Fruit fly (Drosophila melanogaster): Measurements from ENCODE around the gene neo.
A peak's percentile ranks its signal among the peaks of the same experiment; 100 is the strongest.

Gene neo

dm6 chr3R:29818434-29819268 is at the start of gene neo:
Gene neo, plus strand, starts transcription at chr3R:29819131.
- TF ChIP-seq sens (GFP tag) = peak; percentile 44
- TF ChIP-seq Fer3 (tag; optimal IDR thresholded peaks at IDR 0.05) = no peak
- no peak for TF ChIP-seq kah (GFP tag; optimal IDR thresholded peaks at IDR 0.05)
- TF ChIP-seq CG9876 (GFP tag; optimal IDR thresholded peaks at IDR 0.05) = no peak
- peak; percentile 12 for TF ChIP-seq HLHmδ (GFP tag; optimal IDR thresholded peaks at IDR 0.05)
- peak; percentile 85 for TF ChIP-seq Ets65A (GFP tag)
- TF ChIP-seq D (optimal IDR thresholded peaks at IDR 0.05) = peak; percentile 22
- TF ChIP-seq D (GFP tag; optimal IDR thresholded peaks at IDR 0.05) = no peak
- peak; percentile 96 for TF ChIP-seq CG5180 (GFP tag; optimal IDR thresholded peaks at IDR 0.05)
- peak; percentile 97 for TF ChIP-seq Blimp-1 (GFP tag; optimal IDR thresholded peaks at IDR 0.05)
- TF ChIP-seq CG33557 (GFP tag; optimal IDR thresholded peaks at IDR 0.05) = no peak
- 0 out of 2 replicates have a peak, but pooled peaks have one; percentile 11 for TF ChIP-seq ato (GFP tag; IDR thresholded peaks at IDR 0.05; ENCODE audit: partially characterized antibody)
- no peak for TF ChIP-seq bab2 (GFP tag; optimal IDR thresholded peaks at IDR 0.05)
- TF ChIP-seq oc (tag; optimal IDR thresholded peaks at IDR 0.05) = peak; percentile 89
- TF ChIP-seq Stat92E (GFP tag; optimal IDR thresholded peaks at IDR 0.05) = peak in 1 of 3 experiments; percentile 10
- TF ChIP-seq Trl (optimal IDR thresholded peaks at IDR 0.05) = peak in 1 of 2 experiments; percentile 52
- no peak for TF ChIP-seq Trl (GFP tag; optimal IDR thresholded peaks at IDR 0.05)
- TF ChIP-seq CG3163 (GFP tag; optimal IDR thresholded peaks at IDR 0.05) = peak; percentile 41
- TF ChIP-seq kni (GFP tag; optimal IDR thresholded peaks at IDR 0.05) = peak; percentile 33
- TF ChIP-seq Med (GFP tag) = peak; percentile 68

dm6 chr3R:29770930-29771329 is 48.0 kb upstream of the neo start:
- TF ChIP-seq vnd (GFP tag; IDR thresholded peaks at IDR 0.05; ENCODE audit: partially characterized antibody) (no peak), CG3995 (GFP tag; optimal IDR thresholded peaks at IDR 0.05) (no peak), CG8388 (GFP tag; optimal IDR thresholded peaks at IDR 0.05) (no peak), CG8924 (tag; optimal IDR thresholded peaks at IDR 0.05) (no peak), Hr51 (GFP tag; optimal IDR thresholded peaks at IDR 0.05) (no peak), CG15479 (GFP tag; optimal IDR thresholded peaks at IDR 0.05) (no peak), z (GFP tag; IDR thresholded peaks at IDR 0.05) (peak; percentile 48; the same call in 2 of the 3 replicates), CG11723 (GFP tag; optimal IDR thresholded peaks at IDR 0.05) (no peak), Dbx (GFP tag; IDR thresholded peaks at IDR 0.05) (no peak), sr (GFP tag; IDR thresholded peaks at IDR 0.05) (no peak), bab2 (GFP tag; optimal IDR thresholded peaks at IDR 0.05) (no peak), exex (tag; optimal IDR thresholded peaks at IDR 0.05) (no peak), E2f2 (GFP tag; IDR thresholded peaks at IDR 0.05) (no peak), CG15514 (GFP tag; optimal IDR thresholded peaks at IDR 0.05) (no peak), CG10654 (GFP tag; optimal IDR thresholded peaks at IDR 0.05) (no peak), fu2 (GFP tag; optimal IDR thresholded peaks at IDR 0.05) (no peak), HLH54F (GFP tag; optimal IDR thresholded peaks at IDR 0.05) (no peak), CG8478 (optimal IDR thresholded peaks at IDR 0.05) (no peak), Sin3A (optimal IDR thresholded peaks at IDR 0.05) (no peak), rib (GFP tag; IDR thresholded peaks at IDR 0.05) (0 out of 2 replicates have a peak, but pooled peaks have one; percentile 16), h (optimal IDR thresholded peaks at IDR 0.05) (no peak), CG11456 (GFP tag; IDR thresholded peaks at IDR 0.05) (no peak), usp (GFP tag; optimal IDR thresholded peaks at IDR 0.05) (no peak), pzg (GFP tag; optimal IDR thresholded peaks at IDR 0.05) (no peak), CG2875 (GFP tag; optimal IDR thresholded peaks at IDR 0.05) (no peak), Ets65A (GFP tag) (peak; percentile 66), CG18262 (tag; optimal IDR thresholded peaks at IDR 0.05) (no peak), lbe (GFP tag; optimal IDR thresholded peaks at IDR 0.05) (no peak), bbx (GFP tag; IDR thresholded peaks at IDR 0.05; ENCODE audit: partially characterized antibody) (no peak), Ravus (GFP tag; IDR thresholded peaks at IDR 0.05) (no peak), zen (tag; optimal IDR thresholded peaks at IDR 0.05) (peak; percentile 91), Deaf1 (tag; optimal IDR thresholded peaks at IDR 0.05) (peak; percentile 10)

Data from whole organism, embryonic.